Fruit fly (Drosophila melanogaster) whole organism, embryonic: ENCODE results near the gene CG10863.
A peak's percentile ranks its signal among the peaks of the same experiment; 100 is the strongest.

Source experiments
- Atf3 ChIP-seq: fragments of 200-800 bp; sonication (Bioruptor generic); optimal IDR thresholded peaks from 3 replicates; lab custom pipeline; 2016; ENCODE audit warnings: missing biosample characterization, missing genetic modification characterization
- B-H1 ChIP-seq: fragments of 200-800 bp; sonication (Bioruptor generic); IDR thresholded peaks from 3 replicates; pipeline ENCODE4 v1.3.6; 2022; ENCODE audit warnings: missing biosample characterization, missing genetic modification characterization
- CG11696 ChIP-seq: fragments of 200-800 bp; sonication (Bioruptor generic); IDR thresholded peaks from 2 replicates; pipeline ENCODE4 v1.3.6; 2022; ENCODE audit warnings: missing biosample characterization, missing genetic modification characterization
- CG12104 ChIP-seq: fragments of 200-800 bp; sonication (Bioruptor generic); optimal IDR thresholded peaks from 3 replicates; lab custom pipeline; 2016; ENCODE audit warnings: missing biosample characterization, missing genetic modification characterization
- CG12391 ChIP-seq: fragments of 200-800 bp; sonication (Bioruptor generic); optimal IDR thresholded peaks from 3 replicates; lab custom pipeline; 2018; ENCODE audit warnings: missing biosample characterization, mild to moderate bottlenecking, missing genetic modification characterization, moderate library complexity
- CG12769 ChIP-seq: fragments of 200-800 bp; sonication (Bioruptor generic); optimal IDR thresholded peaks from 2 replicates; lab custom pipeline; 2019; ENCODE audit warnings: missing biosample characterization, mild to moderate bottlenecking, missing genetic modification characterization, moderate library complexity
- CG14014 ChIP-seq: fragments of 200-800 bp; sonication (Bioruptor generic); IDR thresholded peaks from 2 replicates; pipeline ENCODE4 v1.3.6; 2022; ENCODE audit warnings: missing biosample characterization, missing genetic modification characterization
- CG15479 ChIP-seq: fragments of 200-800 bp; sonication (Bioruptor generic); optimal IDR thresholded peaks from 3 replicates; lab custom pipeline; 2019; ENCODE audit warnings: missing biosample characterization, mild to moderate bottlenecking, missing genetic modification characterization, moderate library complexity
- CG1602 ChIP-seq: fragments of 200-800 bp; sonication (Bioruptor generic); optimal IDR thresholded peaks from 3 replicates; lab custom pipeline; 2016; ENCODE audit warnings: missing biosample characterization, missing genetic modification characterization
- CG18619 ChIP-seq: fragments of 200-800 bp; sonication (Bioruptor generic); optimal IDR thresholded peaks from 3 replicates; lab custom pipeline; 2017; ENCODE audit warnings: missing biosample characterization, mild to moderate bottlenecking, missing genetic modification characterization
- CG3407 ChIP-seq: fragments of 200-800 bp; sonication (Bioruptor generic); optimal IDR thresholded peaks from 2 replicates; lab custom pipeline; 2018; ENCODE audit warnings: missing biosample characterization, mild to moderate bottlenecking, missing genetic modification characterization
- CG34224 ChIP-seq: fragments of 200-800 bp; sonication (Bioruptor generic); IDR thresholded peaks from 3 replicates; pipeline ENCODE4 v1.3.6; 2022; ENCODE audit warnings: missing biosample characterization, missing genetic modification characterization; ENCODE audit not compliant: partially characterized antibody
- CG4730 ChIP-seq: fragments of 200-800 bp; sonication (Bioruptor generic); IDR thresholded peaks from 2 replicates; pipeline ENCODE4 v1.3.6; 2022; ENCODE audit warnings: missing biosample characterization, missing genetic modification characterization
- CG6654 ChIP-seq: fragments of 200-800 bp; sonication (Bioruptor generic); optimal IDR thresholded peaks from 2 replicates; lab custom pipeline; 2017; ENCODE audit warnings: missing biosample characterization, mild to moderate bottlenecking, missing genetic modification characterization
- CG6765 ChIP-seq: fragments of 200-800 bp; sonication (Bioruptor generic); optimal IDR thresholded peaks from 3 replicates; lab custom pipeline; 2017; ENCODE audit warnings: missing biosample characterization, mild to moderate bottlenecking, missing genetic modification characterization
- CTCF ChIP-seq: fragments of 200-800 bp; sonication (Bioruptor generic); optimal IDR thresholded peaks from 2 replicates; lab custom pipeline; 2017; ENCODE audit warnings: missing biosample characterization, mild to moderate bottlenecking, missing genetic modification characterization, moderate library complexity
- Camta ChIP-seq: fragments of 200-800 bp; sonication (Bioruptor generic); optimal IDR thresholded peaks from 2 replicates; lab custom pipeline; 2016; ENCODE audit warnings: missing biosample characterization, missing genetic modification characterization
- D19A ChIP-seq: fragments of 200-800 bp; optimal IDR thresholded peaks from 3 replicates; lab custom pipeline; 2019; ENCODE audit warnings: missing biosample characterization, mild to moderate bottlenecking, missing genetic modification characterization, moderate library complexity
- Dll ChIP-seq: fragments of 200-800 bp; sonication (Bioruptor generic); IDR thresholded peaks from 4 replicates; pipeline ENCODE4 v1.3.6; 2022; ENCODE audit warnings: missing biosample characterization, missing genetic modification characterization; ENCODE audit not compliant: partially characterized antibody
- Dp ChIP-seq: fragments of 200-800 bp; sonication (Bioruptor generic); optimal IDR thresholded peaks from 2 replicates; lab custom pipeline; 2018; ENCODE audit warnings: missing biosample characterization, mild to moderate bottlenecking, missing genetic modification characterization, moderate library complexity
- Fer3 ChIP-seq: fragments of 200-800 bp; sonication (Bioruptor generic); optimal IDR thresholded peaks from 2 replicates; lab custom pipeline; 2018; ENCODE audit warnings: missing biosample characterization, mild to moderate bottlenecking, missing genetic modification characterization, moderate library complexity
- Gsc ChIP-seq: fragments of 200-800 bp; sonication (Bioruptor generic); IDR thresholded peaks from 2 replicates; pipeline ENCODE4 v1.3.6; 2022; ENCODE audit warnings: missing biosample characterization, missing genetic modification characterization
- Hmx ChIP-seq: fragments of 200-800 bp; sonication (Bioruptor generic); optimal IDR thresholded peaks from 2 replicates; lab custom pipeline; 2016; ENCODE audit warnings: missing biosample characterization, missing genetic modification characterization
- NFAT ChIP-seq: fragments of 200-800 bp; sonication (Bioruptor generic); IDR thresholded peaks from 2 replicates; pipeline ENCODE4 v1.3.6; 2022; ENCODE audit warnings: missing biosample characterization, missing genetic modification characterization
- Opbp ChIP-seq: fragments of 200-800 bp; sonication (Bioruptor generic); IDR thresholded peaks from 3 replicates; pipeline ENCODE4 v1.3.6; 2022; ENCODE audit warnings: missing biosample characterization, missing genetic modification characterization; ENCODE audit not compliant: partially characterized antibody
- Side ChIP-seq: fragments of 200-800 bp; sonication (Bioruptor generic); optimal IDR thresholded peaks from 2 replicates; lab custom pipeline; 2016; ENCODE audit warnings: missing biosample characterization, missing genetic modification characterization
- Sox100B ChIP-seq: fragments of 200-800 bp; sonication (Bioruptor generic); optimal IDR thresholded peaks from 3 replicates; lab custom pipeline; 2018; ENCODE audit warnings: missing biosample characterization, mild to moderate bottlenecking, missing genetic modification characterization
- Sox102F ChIP-seq: fragments of 200-800 bp; sonication (Bioruptor generic); optimal IDR thresholded peaks from 2 replicates; lab custom pipeline; 2018; ENCODE audit warnings: missing biosample characterization, mild to moderate bottlenecking, missing genetic modification characterization, moderate library complexity
- Trl ChIP-seq, 3 experiments: fragments of >200 bp in 2 of 3; fragments of 200-800 bp in 1 of 3; sonication (Bioruptor generic) in 1 of 3; optimal IDR thresholded peaks; 2 replicates in 1 of 3; 3 replicates in 2 of 3; lab custom pipeline; 2016 to 2017; ENCODE audit warnings: missing biosample characterization in 1 of 3, missing genetic modification characterization in 1 of 3
- ac ChIP-seq: fragments of 200-800 bp; sonication (Bioruptor generic); optimal IDR thresholded peaks from 3 replicates; lab custom pipeline; 2017; ENCODE audit warnings: missing biosample characterization, mild to moderate bottlenecking, missing genetic modification characterization
- ap ChIP-seq: fragments of 200-800 bp; sonication (Bioruptor generic); IDR thresholded peaks from 2 replicates; pipeline ENCODE4 v1.3.6; 2022; ENCODE audit warnings: missing biosample characterization, missing genetic modification characterization
- chm ChIP-seq: fragments of 200-800 bp; sonication (Bioruptor generic); IDR thresholded peaks from 2 replicates; pipeline ENCODE4 v1.3.6; 2022; ENCODE audit warnings: missing biosample characterization, missing genetic modification characterization
- ci ChIP-seq: fragments of 200-800 bp; sonication (Bioruptor generic); IDR thresholded peaks from 3 replicates; pipeline ENCODE4 v1.3.6; 2022; ENCODE audit warnings: missing biosample characterization, missing genetic modification characterization
- crol ChIP-seq: fragments of 200-800 bp; sonication (Bioruptor generic); IDR thresholded peaks from 2 replicates; pipeline ENCODE4 v1.3.6; 2022; ENCODE audit warnings: missing biosample characterization, missing genetic modification characterization
- cwo ChIP-seq: fragments of 200-800 bp; sonication (Bioruptor generic); optimal IDR thresholded peaks from 3 replicates; lab custom pipeline; 2017; ENCODE audit warnings: missing biosample characterization, missing genetic modification characterization, mild to moderate bottlenecking, moderate library complexity, missing genetic modification reagents
- disco-r ChIP-seq: fragments of 200-800 bp; sonication (Bioruptor generic); optimal IDR thresholded peaks from 2 replicates; lab custom pipeline; 2016; ENCODE audit warnings: missing biosample characterization, missing genetic modification characterization
- fd102C ChIP-seq: fragments of 200-800 bp; sonication (Bioruptor generic); optimal IDR thresholded peaks from 2 replicates; lab custom pipeline; 2018; ENCODE audit warnings: missing biosample characterization, mild to moderate bottlenecking, missing genetic modification characterization, moderate library complexity
- fd64A ChIP-seq: fragments of 200-800 bp; sonication (Bioruptor generic); optimal IDR thresholded peaks from 3 replicates; lab custom pipeline; 2018; ENCODE audit warnings: missing biosample characterization, mild to moderate bottlenecking, missing genetic modification characterization
- gt ChIP-seq: fragments of 200-800 bp; sonication (Bioruptor generic); IDR thresholded peaks from 2 replicates; pipeline ENCODE4 v1.3.6; 2022; ENCODE audit warnings: missing biosample characterization, missing genetic modification characterization
- h ChIP-seq: fragments of >200 bp; optimal IDR thresholded peaks from 2 replicates; lab custom pipeline; 2017
- jing ChIP-seq: fragments of 200-800 bp; sonication (Bioruptor generic); optimal IDR thresholded peaks from 2 replicates; lab custom pipeline; 2018; ENCODE audit warnings: missing biosample characterization, mild to moderate bottlenecking, missing genetic modification characterization
- kay ChIP-seq: fragments of 200-800 bp; sonication (Bioruptor generic); optimal IDR thresholded peaks from 2 replicates; lab custom pipeline; 2016; ENCODE audit warnings: missing biosample characterization, missing genetic modification characterization
- maf-S ChIP-seq: fragments of 200-800 bp; sonication (Bioruptor generic); optimal IDR thresholded peaks from 2 replicates; lab custom pipeline; 2016; ENCODE audit warnings: missing biosample characterization, missing genetic modification characterization
- nerfin-2 ChIP-seq: fragments of 200-800 bp; sonication (Bioruptor generic); IDR thresholded peaks from 2 replicates; pipeline ENCODE4 v1.3.6; 2022; ENCODE audit warnings: missing biosample characterization, missing genetic modification characterization; ENCODE audit not compliant: partially characterized antibody
- onecut ChIP-seq: fragments of 200-800 bp; sonication (Bioruptor generic); IDR thresholded peaks from 2 replicates; pipeline ENCODE4 v1.3.6; 2022; ENCODE audit warnings: missing biosample characterization, missing genetic modification characterization
- pb ChIP-seq: fragments of 200-800 bp; sonication (Bioruptor generic); optimal IDR thresholded peaks from 3 replicates; lab custom pipeline; 2016; ENCODE audit warnings: missing biosample characterization, missing genetic modification characterization
- pfk ChIP-seq: fragments of 200-800 bp; sonication (Bioruptor generic); optimal IDR thresholded peaks from 2 replicates; lab custom pipeline; 2018; ENCODE audit warnings: missing biosample characterization, mild to moderate bottlenecking, missing genetic modification characterization, moderate library complexity
- row ChIP-seq: fragments of 200-800 bp; sonication (Bioruptor generic); IDR thresholded peaks from 3 replicates; pipeline ENCODE4 v1.3.6; 2022; ENCODE audit warnings: missing biosample characterization, missing genetic modification characterization
- tap ChIP-seq: fragments of 200-800 bp; optimal IDR thresholded peaks from 3 replicates; lab custom pipeline; 2019; ENCODE audit warnings: missing biosample characterization, mild to moderate bottlenecking, missing genetic modification characterization, moderate library complexity
- tx ChIP-seq: fragments of 200-800 bp; sonication (Bioruptor generic); optimal IDR thresholded peaks from 2 replicates; lab custom pipeline; 2016; ENCODE audit warnings: missing biosample characterization, missing genetic modification characterization

CG10863 gene

dm6 chr3L:3928205-3928942 is 13.9 kb downstream of the CG10863 start (continued):
- peak; percentile 47; the same call in 1 of the 2 replicates for TF ChIP-seq Gsc (GFP tag; lab: Robert Waterston, UW)
- peak; percentile 83 for TF ChIP-seq NFAT (GFP tag; lab: Robert Waterston, UW)
- peak; percentile 72 for TF ChIP-seq onecut (GFP tag; lab: Robert Waterston, UW)
- TF ChIP-seq CG4730: peak; percentile 83
- TF ChIP-seq CG12391 (tag; lab: Kevin White, UChicago): peak; percentile 86
- peak; percentile 36 for TF ChIP-seq kay
- peak; percentile 56 for TF ChIP-seq gt (GFP tag; lab: Robert Waterston, UW)
- peak; percentile 41 for TF ChIP-seq pb
- peak; percentile 89 for TF ChIP-seq CG18619 (GFP tag; lab: Kevin White, UChicago)
- peak; percentile 85 for TF ChIP-seq maf-S (GFP tag; lab: Kevin White, UChicago)
- TF ChIP-seq ac: no peak
- TF ChIP-seq CG6765 (GFP tag; lab: Kevin White, UChicago): peak; percentile 81
- TF ChIP-seq Dll: no peak
- TF ChIP-seq tx (GFP tag; lab: Kevin White, UChicago): peak; percentile 87
- TF ChIP-seq Atf3 (GFP tag; lab: Kevin White, UChicago): peak; percentile 64
- TF ChIP-seq CG11696: peak; percentile 55
- no peak for TF ChIP-seq Trl (optimal IDR thresholded peaks at IDR 0.05; lab: Kevin White, UChicago)
- peak; percentile 81 for TF ChIP-seq Trl (GFP tag; optimal IDR thresholded peaks at IDR 0.05; lab: Kevin White, UChicago)
- peak; percentile 92 for TF ChIP-seq ci
- TF ChIP-seq fd102C: no peak
- peak; percentile 76 for TF ChIP-seq CG12104 (GFP tag; lab: Kevin White, UChicago)
- peak; percentile 92 for TF ChIP-seq Fer3 (tag; lab: Kevin White, UChicago)
- peak; percentile 67 for TF ChIP-seq disco-r
- TF ChIP-seq B-H1 (GFP tag; lab: Robert Waterston, UW): peak; percentile 69
- no peak for TF ChIP-seq Opbp
- peak; percentile 81 for TF ChIP-seq chm (GFP tag; lab: Robert Waterston, UW)
- TF ChIP-seq CTCF: no peak
- TF ChIP-seq jing (GFP tag; lab: Kevin White, UChicago): peak; percentile 66
- TF ChIP-seq Sox100B (GFP tag; lab: Kevin White, UChicago): peak; percentile 66
- TF ChIP-seq CG3407 (GFP tag; lab: Kevin White, UChicago): peak; percentile 32
- peak; percentile 84 for TF ChIP-seq Side (GFP tag; lab: Kevin White, UChicago)
- TF ChIP-seq pfk (GFP tag; lab: Kevin White, UChicago): no peak
- no peak for TF ChIP-seq Dp (GFP tag; lab: Kevin White, UChicago)
- peak; percentile 87 for TF ChIP-seq Sox102F (GFP tag; lab: Kevin White, UChicago)
- peak; percentile 97 for TF ChIP-seq CG12769 (tag; lab: Kevin White, UChicago)
- TF ChIP-seq row (GFP tag; lab: Robert Waterston, UW): peak; percentile 95
- TF ChIP-seq cwo (GFP tag; lab: Kevin White, UChicago): peak; percentile 89
- peak; percentile 22 for TF ChIP-seq CG15479 (GFP tag; lab: Kevin White, UChicago)
- TF ChIP-seq CG14014 (GFP tag; lab: Robert Waterston, UW): peak; percentile 94
- TF ChIP-seq ap: peak; percentile 73
- TF ChIP-seq tap (tag; lab: Kevin White, UChicago): peak; percentile 81
- peak; percentile 49 for TF ChIP-seq CG6654
- no peak for TF ChIP-seq h (lab: Kevin White, UChicago)
- TF ChIP-seq CG1602: peak; percentile 72
- TF ChIP-seq fd64A: no peak
- no peak for TF ChIP-seq CG34224
- peak; percentile 57 for TF ChIP-seq Hmx (GFP tag; lab: Kevin White, UChicago)
- peak; percentile 68 for TF ChIP-seq Camta (GFP tag; lab: Kevin White, UChicago)
- TF ChIP-seq nerfin-2 (GFP tag; lab: Robert Waterston, UW): no peak
- TF ChIP-seq D19A (tag; lab: Kevin White, UChicago): peak; percentile 62
- peak; percentile 39; the same call in 1 of the 2 replicates for TF ChIP-seq crol (GFP tag; lab: Robert Waterston, UW)
